Fruit fly (Drosophila melanogaster): Measurements from ENCODE around the gene Ca-beta.

The Ca-beta gene

dm6 chr2L:11169904-11170303, 33.4 kb downstream of the Ca-beta start:
- TF ChIP-seq tll (GFP tag; optimal IDR thresholded peaks at IDR 0.05) (no peak), CG32532 (GFP tag; IDR thresholded peaks at IDR 0.05) (peak; percentile 41; the same call in 1 of the 2 replicates), CG9932 (GFP tag; IDR thresholded peaks at IDR 0.05) (peak; percentile 57), Deaf1 (tag; optimal IDR thresholded peaks at IDR 0.05) (peak; percentile 11), CG6689 (GFP tag; IDR thresholded peaks at IDR 0.05) (no peak), CG8388 (GFP tag; optimal IDR thresholded peaks at IDR 0.05) (peak; percentile 51), chif (GFP tag; optimal IDR thresholded peaks at IDR 0.05) (no peak), Gug (GFP tag; IDR thresholded peaks at IDR 0.05) (peak; percentile 35; the same call in 1 of the 4 replicates), row (GFP tag; IDR thresholded peaks at IDR 0.05) (peak; percentile 58), CG7556 (GFP tag; optimal IDR thresholded peaks at IDR 0.05) (peak; percentile 3), Poxn (GFP tag; IDR thresholded peaks at IDR 0.05) (no peak), Hr51 (GFP tag; optimal IDR thresholded peaks at IDR 0.05) (peak in 1 of 2 experiments; percentile 21), CG42726 (GFP tag; IDR thresholded peaks at IDR 0.05; ENCODE audit: partially characterized antibody) (no peak), CG10543 (GFP tag; optimal IDR thresholded peaks at IDR 0.05) (peak; percentile 0), dysf (GFP tag; IDR thresholded peaks at IDR 0.05) (peak; percentile 64; the same call in 1 of the 3 replicates), CG7372 (GFP tag; IDR thresholded peaks at IDR 0.05) (peak; percentile 77), Ssrp (tag; optimal IDR thresholded peaks at IDR 0.05) (no peak), lmd (GFP tag; IDR thresholded peaks at IDR 0.05) (peak; percentile 13; the same call in 1 of the 2 replicates), bab2 (GFP tag; optimal IDR thresholded peaks at IDR 0.05) (no peak), CG32772 (GFP tag; IDR thresholded peaks at IDR 0.05) (no peak), Sox102F (GFP tag; optimal IDR thresholded peaks at IDR 0.05) (peak; percentile 3), Mrtf (GFP tag; IDR thresholded peaks at IDR 0.05) (no peak), CG11456 (GFP tag; IDR thresholded peaks at IDR 0.05) (peak; percentile 30; the same call in 1 of the 3 replicates), gsb (GFP tag; IDR thresholded peaks at IDR 0.05) (peak; percentile 27; the same call in 1 of the 2 replicates), sens (GFP tag) (peak; percentile 22), trh (GFP tag; optimal IDR thresholded peaks at IDR 0.05) (no peak), NK7.1 (GFP tag; optimal IDR thresholded peaks at IDR 0.05) (no peak), ham (GFP tag; IDR thresholded peaks at IDR 0.05) (no peak), CG5180 (GFP tag; optimal IDR thresholded peaks at IDR 0.05) (no peak), Ets65A (GFP tag) (peak; percentile 18), Ptx1 (GFP tag; IDR thresholded peaks at IDR 0.05) (peak; percentile 20; the same call in 1 of the 2 replicates), Dp (GFP tag; optimal IDR thresholded peaks at IDR 0.05) (no peak), prd (optimal IDR thresholded peaks at IDR 0.05) (no peak), prd (GFP tag; IDR thresholded peaks at IDR 0.05) (peak; percentile 47; the same call in 2 of the 3 replicates), CG14441 (GFP tag; IDR thresholded peaks at IDR 0.05) (peak; percentile 48; the same call in 1 of the 2 replicates), dmrt99B (tag; optimal IDR thresholded peaks at IDR 0.05) (peak; percentile 31), Antp (GFP tag; optimal IDR thresholded peaks at IDR 0.05) (no peak), Rfx (GFP tag; IDR thresholded peaks at IDR 0.05) (peak; percentile 31; the same call in 1 of the 2 replicates), CG9817 (tag; optimal IDR thresholded peaks at IDR 0.05) (peak; percentile 14), HmgD (GFP tag; optimal IDR thresholded peaks at IDR 0.05) (no peak), gem (tag; optimal IDR thresholded peaks at IDR 0.05) (peak; percentile 27), CG13624 (GFP tag; optimal IDR thresholded peaks at IDR 0.05) (no peak), grau (tag; optimal IDR thresholded peaks at IDR 0.05) (peak; percentile 65), al (GFP tag; IDR thresholded peaks at IDR 0.05) (peak; percentile 29; the same call in 1 of the 2 replicates), z (GFP tag; IDR thresholded peaks at IDR 0.05) (no peak), cg (GFP tag; optimal IDR thresholded peaks at IDR 0.05) (no peak), Adf1 (GFP tag; IDR thresholded peaks at IDR 0.05) (no peak), bcd (GFP tag; optimal IDR thresholded peaks at IDR 0.05) (peak; percentile 6), tgo (GFP tag; IDR thresholded peaks at IDR 0.05) (0 out of 3 replicates have a peak, but pooled peaks have one; percentile 15), CG13424 (tag; optimal IDR thresholded peaks at IDR 0.05) (peak; percentile 24), CG2875 (GFP tag; optimal IDR thresholded peaks at IDR 0.05) (no peak)
